Worm (Caenorhabditis elegans): ENCODE measurements around the gene tbc-8.

DNA sequence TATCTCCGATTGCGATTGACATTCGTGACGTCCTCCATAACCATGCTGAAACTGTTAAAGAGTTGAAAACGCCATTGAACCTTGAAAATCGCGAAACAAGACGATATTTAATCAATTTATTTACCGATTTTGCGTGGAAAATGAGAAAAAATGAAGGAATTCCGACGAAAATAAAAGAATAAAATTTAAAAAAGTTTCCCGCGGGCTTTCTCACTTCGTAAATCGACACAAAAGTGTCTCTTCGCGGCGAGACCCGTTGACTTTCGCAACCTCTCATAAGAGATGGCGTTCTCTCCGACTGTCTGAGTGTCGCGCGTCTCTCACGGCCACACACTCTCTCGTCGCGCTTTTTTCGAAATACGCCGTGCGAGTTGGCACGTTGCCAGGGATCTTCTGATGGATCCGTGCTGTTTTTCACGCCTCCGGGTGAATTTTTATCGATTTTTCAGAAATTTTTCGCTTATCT, 42.5 kb downstream of the tbc-8 start, which contains the start of gene hat-1:
- TF ChIP-seq skn-1 (tag; optimal IDR thresholded peaks at IDR 0.05), result peak; percentile 93
- TF ChIP-seq mep-1 (tag; optimal IDR thresholded peaks at IDR 0.05), result peak; percentile 95
- TF ChIP-seq C34B4.2 (tag; optimal IDR thresholded peaks at IDR 0.05), result peak; percentile 52
- peak; percentile 88 for TF ChIP-seq ceh-8 (GFP tag; optimal IDR thresholded peaks at IDR 0.05)

Measured in whole organism, L1 larva.